Fruit fly (Drosophila melanogaster): ENCODE measurements around the gene spict.
A peak's percentile ranks its signal among the peaks of the same experiment; 100 is the strongest.

Gene spict

dm6 chr2L:12694823-12695420, 9.6 kb upstream of the spict start, which contains the start of the genes IFT43 and PICK1 (continued):
- peak; percentile 54 for TF ChIP-seq trem (tag; optimal IDR thresholded peaks at IDR 0.05)
- TF ChIP-seq CG6654 (GFP tag; optimal IDR thresholded peaks at IDR 0.05) = no peak
- peak; percentile 99 for TF ChIP-seq kah (GFP tag; optimal IDR thresholded peaks at IDR 0.05)
- TF ChIP-seq GATAe (GFP tag; conservative IDR thresholded peaks at IDR 0.05) = no peak
- TF ChIP-seq CG18476 (GFP tag; optimal IDR thresholded peaks at IDR 0.05) = no peak
- TF ChIP-seq BEAF-32 (GFP tag; optimal IDR thresholded peaks at IDR 0.05) = peak; percentile 82
- peak; percentile 61 for TF ChIP-seq phol (tag; optimal IDR thresholded peaks at IDR 0.05)
- TF ChIP-seq zen (tag; optimal IDR thresholded peaks at IDR 0.05) = peak; percentile 54
- TF ChIP-seq CG14965 (GFP tag; optimal IDR thresholded peaks at IDR 0.05; ENCODE audit: borderline replicate concordance) = no peak
- TF ChIP-seq wdn (GFP tag; IDR thresholded peaks at IDR 0.05) = no peak
- TF ChIP-seq nerfin-1 (tag; optimal IDR thresholded peaks at IDR 0.05) = peak; percentile 58
- peak; percentile 94 for TF ChIP-seq MBD-R2 (GFP tag; IDR thresholded peaks at IDR 0.05)
- no peak for TF ChIP-seq yki (optimal IDR thresholded peaks at IDR 0.05)
- TF ChIP-seq Ets97D (GFP tag; optimal IDR thresholded peaks at IDR 0.05) = peak; percentile 25
- TF ChIP-seq Myb (GFP tag; optimal IDR thresholded peaks at IDR 0.05) = peak; percentile 59
- no peak for TF ChIP-seq fru (optimal IDR thresholded peaks at IDR 0.05)
- no peak for TF ChIP-seq CG14667 (GFP tag; IDR thresholded peaks at IDR 0.05)
- peak; percentile 37 for TF ChIP-seq YL-1 (GFP tag; optimal IDR thresholded peaks at IDR 0.05)
- no peak for TF ChIP-seq crol (GFP tag; IDR thresholded peaks at IDR 0.05)
- TF ChIP-seq CG13287 (GFP tag; IDR thresholded peaks at IDR 0.05; ENCODE audit: partially characterized antibody) = peak; percentile 84
- no peak for TF ChIP-seq sug (tag; optimal IDR thresholded peaks at IDR 0.05)
- no peak for TF ChIP-seq crp (GFP tag; optimal IDR thresholded peaks at IDR 0.05)
- peak; percentile 88 for TF ChIP-seq amos (GFP tag; IDR thresholded peaks at IDR 0.05; ENCODE audit: partially characterized antibody)
- no peak for TF ChIP-seq ATbp (GFP tag; optimal IDR thresholded peaks at IDR 0.05)
- no peak for TF ChIP-seq CG13424 (tag; optimal IDR thresholded peaks at IDR 0.05)
- TF ChIP-seq pros (GFP tag; optimal IDR thresholded peaks at IDR 0.05) = no peak
- no peak for TF ChIP-seq sob (GFP tag; IDR thresholded peaks at IDR 0.05)
- TF ChIP-seq CG6791 (GFP tag; IDR thresholded peaks at IDR 0.05; ENCODE audit: partially characterized antibody) = peak; percentile 76
- TF ChIP-seq CG17361 (GFP tag; IDR thresholded peaks at IDR 0.05) = no peak
- no peak for TF ChIP-seq CG2199 (GFP tag; IDR thresholded peaks at IDR 0.05)
- TF ChIP-seq CG6272 (GFP tag; IDR thresholded peaks at IDR 0.05) = no peak
- TF ChIP-seq prd (optimal IDR thresholded peaks at IDR 0.05) = no peak
- TF ChIP-seq prd (GFP tag; IDR thresholded peaks at IDR 0.05) = no peak
- TF ChIP-seq tna (GFP tag; IDR thresholded peaks at IDR 0.05; ENCODE audit: partially characterized antibody) = peak; percentile 78
- TF ChIP-seq hkb (optimal IDR thresholded peaks at IDR 0.05) = no peak
- TF ChIP-seq hkb (GFP tag; IDR thresholded peaks at IDR 0.05) = no peak
- peak; percentile 42 for TF ChIP-seq CG4617 (GFP tag; optimal IDR thresholded peaks at IDR 0.05; ENCODE audit: borderline replicate concordance)
- no peak for TF ChIP-seq ttk (GFP tag; IDR thresholded peaks at IDR 0.05)
- TF ChIP-seq Scr (GFP tag; IDR thresholded peaks at IDR 0.05; ENCODE audit: partially characterized antibody) = peak; percentile 81
- peak; percentile 2 for TF ChIP-seq Lhr (GFP tag; optimal IDR thresholded peaks at IDR 0.05)
- no peak for TF ChIP-seq CG8359 (GFP tag; optimal IDR thresholded peaks at IDR 0.05; ENCODE audit: borderline replicate concordance)
- TF ChIP-seq CG11695 (GFP tag; IDR thresholded peaks at IDR 0.05) = no peak
- peak; percentile 83 for TF ChIP-seq hbn (GFP tag; IDR thresholded peaks at IDR 0.05; ENCODE audit: partially characterized antibody)
- TF ChIP-seq bab2 (GFP tag; optimal IDR thresholded peaks at IDR 0.05) = no peak
- peak; percentile 37 for TF ChIP-seq CG12659 (GFP tag; optimal IDR thresholded peaks at IDR 0.05)
- no peak for TF ChIP-seq fd64A (GFP tag; optimal IDR thresholded peaks at IDR 0.05)
- peak; percentile 52 for TF ChIP-seq CG2129 (GFP tag; IDR thresholded peaks at IDR 0.05; ENCODE audit: partially characterized antibody)
- TF ChIP-seq E2f2 (GFP tag; IDR thresholded peaks at IDR 0.05) = peak; percentile 47; the same call in 1 of the 2 replicates
- TF ChIP-seq CG9215 (GFP tag; IDR thresholded peaks at IDR 0.05) = no peak
- peak; percentile 79 for TF ChIP-seq CG34224 (GFP tag; IDR thresholded peaks at IDR 0.05; ENCODE audit: partially characterized antibody)
- peak; percentile 63 for TF ChIP-seq Sin3A (optimal IDR thresholded peaks at IDR 0.05)
